Worm (Caenorhabditis elegans): Measurements from ENCODE around the gene irld-42.

The irld-42 gene

DNA sequence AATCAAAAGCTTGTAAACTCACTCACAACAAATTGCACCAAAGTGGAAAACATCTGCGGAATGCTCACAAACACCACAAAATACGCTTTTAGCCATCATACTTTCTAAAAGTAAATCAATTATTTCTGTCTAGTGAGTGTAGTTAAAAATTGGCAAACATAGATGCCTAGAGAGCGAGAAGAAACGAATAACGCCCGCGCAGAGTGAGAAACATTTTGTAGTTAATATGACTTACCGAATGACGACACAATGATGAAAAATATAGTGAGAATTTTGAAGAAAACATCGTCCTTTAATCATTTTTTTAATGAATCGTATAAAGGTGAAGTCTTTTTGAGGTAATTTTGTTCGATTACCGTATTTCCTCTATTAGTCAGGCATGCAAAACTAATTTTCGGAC, 39.0 kb upstream of the irld-42 start, which contains the start of gene nhr-238 (continued):
- TF ChIP-seq Y67H2A.10 (GFP tag; conservative IDR thresholded peaks at IDR 0.05) = no peak

DNA sequence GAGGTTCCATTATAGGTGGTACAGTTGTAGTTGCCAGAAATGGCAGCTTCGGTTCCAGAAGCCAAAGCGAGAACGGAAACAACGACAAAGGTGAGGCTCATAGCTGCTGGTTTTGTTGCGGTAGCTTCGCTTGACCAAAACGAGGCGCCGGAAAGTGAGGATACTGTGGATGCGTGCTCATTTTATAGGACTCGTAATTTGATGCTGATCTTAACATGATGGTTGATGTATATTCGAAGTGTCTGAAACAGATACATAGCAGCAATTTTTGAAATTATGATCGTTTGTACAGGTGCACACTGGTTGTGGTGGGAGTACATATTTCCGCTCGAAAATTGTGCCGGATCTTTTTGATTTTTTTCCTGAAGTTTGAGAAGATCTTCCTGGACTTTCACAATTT, 37.2 kb upstream of the irld-42 start, which contains the start of gene Y46H3D.8:
Gene Y46H3D.8, minus strand, starts transcription at position 101 of the 400 bp plus-strand sequence.
- TF ChIP-seq cebp-1 (GFP tag; IDR thresholded peaks at IDR 0.05) (no peak), cebp-1 (tag; optimal IDR thresholded peaks at IDR 0.05) (no peak), snpc-1.1 (tag; optimal IDR thresholded peaks at IDR 0.05; ENCODE audit: insufficient read depth) (no peak), lin-35 (GFP tag; optimal IDR thresholded peaks at IDR 0.05) (no peak), B0336.3 (GFP tag; IDR thresholded peaks at IDR 0.05) (no peak), egrh-3 (GFP tag; IDR thresholded peaks at IDR 0.05) (no peak), K11D2.4 (GFP tag; IDR thresholded peaks at IDR 0.05) (no peak), akir-1 (GFP tag; optimal IDR thresholded peaks at IDR 0.05) (no peak), F57A8.1 (GFP tag; optimal IDR thresholded peaks at IDR 0.05) (no peak), zfh-2 (GFP tag; conservative IDR thresholded peaks at IDR 0.05) (no peak), F55B11.4 (tag; optimal IDR thresholded peaks at IDR 0.05; ENCODE audit: borderline replicate concordance, insufficient read depth) (no peak), cebp-2 (GFP tag; IDR thresholded peaks at IDR 0.05) (no peak), ama-1 (optimal IDR thresholded peaks at IDR 0.05) (no peak), ama-1 (GFP tag; optimal IDR thresholded peaks at IDR 0.05) (no peak), madf-10 (tag; optimal IDR thresholded peaks at IDR 0.05) (no peak), B0035.1 (tag; optimal IDR thresholded peaks at IDR 0.05) (no peak), xnd-1 (tag; optimal IDR thresholded peaks at IDR 0.05) (no peak), lir-1 (GFP tag; conservative IDR thresholded peaks at IDR 0.05) (no peak), athp-1 (tag; optimal IDR thresholded peaks at IDR 0.05) (no peak)

DNA sequence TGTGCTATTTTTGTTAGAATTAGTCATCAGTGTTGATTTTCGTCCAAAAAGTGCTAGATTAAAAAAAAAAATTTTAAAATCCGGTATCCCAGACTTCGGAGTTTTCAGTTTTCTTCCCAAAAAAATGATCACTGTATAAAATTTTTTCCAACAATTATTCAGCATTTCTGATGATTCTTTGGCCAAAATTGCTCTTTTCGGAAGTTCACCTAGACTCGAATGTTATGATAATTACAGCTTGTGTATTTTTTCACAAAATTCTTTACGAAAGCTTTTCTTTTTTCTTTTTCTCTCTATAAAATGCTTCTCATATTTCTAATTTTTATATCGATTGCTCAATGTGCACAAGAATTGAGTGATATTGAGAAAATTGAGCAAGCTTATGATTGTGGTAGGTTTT, 36.6 kb upstream of the irld-42 start, which contains the start of gene irld-17:
Gene irld-17, plus strand, starts transcription at position 301 of the 400 bp plus-strand sequence.
- TF ChIP-seq efl-1 (GFP tag; optimal IDR thresholded peaks at IDR 0.05) (no peak), egl-44 (GFP tag; IDR thresholded peaks at IDR 0.05) (no peak)

DNA sequence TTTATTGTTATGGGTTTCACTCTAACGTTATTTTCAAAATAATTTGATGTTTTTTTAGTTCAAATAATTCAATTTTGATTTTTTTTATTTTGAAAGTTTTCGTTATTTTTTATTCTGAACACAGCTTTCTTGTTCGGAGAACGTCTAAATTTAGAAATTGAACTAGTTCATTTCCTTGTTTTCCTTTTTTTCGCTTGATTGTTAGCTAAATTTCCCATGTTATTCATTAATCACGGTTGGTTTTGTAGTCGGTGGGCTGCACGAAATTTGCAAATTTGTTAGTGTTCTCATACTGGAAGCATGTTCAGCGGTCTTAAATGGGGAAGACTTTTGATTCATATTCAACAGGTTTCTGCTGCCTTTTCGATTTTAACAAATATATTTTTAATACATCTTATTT, 32.5 kb upstream of the irld-42 start, which contains the start of gene str-222:
Gene str-222, plus strand, starts transcription at position 301 of the 400 bp plus-strand sequence.
- TF ChIP-seq hmg-20 (GFP tag; IDR thresholded peaks at IDR 0.05) = no peak
- TF ChIP-seq chd-7 (tag; optimal IDR thresholded peaks at IDR 0.05) = no peak
- no peak for TF ChIP-seq egrh-3 (GFP tag; IDR thresholded peaks at IDR 0.05)
- TF ChIP-seq hsf-1 (GFP tag; IDR thresholded peaks at IDR 0.05) = no peak
- TF ChIP-seq F49E8.2 (tag; optimal IDR thresholded peaks at IDR 0.05; ENCODE audit: insufficient read depth) = no peak
- TF ChIP-seq madf-3 (GFP tag; IDR thresholded peaks at IDR 0.05) = no peak
- no peak for TF ChIP-seq fkh-3 (tag; optimal IDR thresholded peaks at IDR 0.05)
- TF ChIP-seq efl-1 (GFP tag; optimal IDR thresholded peaks at IDR 0.05) = no peak
- no peak for TF ChIP-seq gei-17 (GFP tag; optimal IDR thresholded peaks at IDR 0.05)
- no peak for TF ChIP-seq let-607 (tag; optimal IDR thresholded peaks at IDR 0.05)
- no peak for TF ChIP-seq attf-6 (GFP tag; IDR thresholded peaks at IDR 0.05)
- TF ChIP-seq bed-1 (GFP tag; IDR thresholded peaks at IDR 0.05) = no peak
- TF ChIP-seq aptf-3 (GFP tag; IDR thresholded peaks at IDR 0.05) = no peak
- TF ChIP-seq F10E7.11 (tag; optimal IDR thresholded peaks at IDR 0.05) = no peak
- no peak for TF ChIP-seq attf-3 (GFP tag; conservative IDR thresholded peaks at IDR 0.05)
- TF ChIP-seq ztf-28 (GFP tag; IDR thresholded peaks at IDR 0.05) = no peak
- TF ChIP-seq repo-1 (tag; optimal IDR thresholded peaks at IDR 0.05) = no peak
- TF ChIP-seq snpc-1.1 (tag; optimal IDR thresholded peaks at IDR 0.05; ENCODE audit: insufficient read depth) = no peak

Data from whole organism, young adult.